Worm (Caenorhabditis elegans) whole organism, young adult: ENCODE results near the gene C26B9.1.

Experiments used
- T26A5.8 ChIP-seq: sonication (generic microtip); optimal IDR thresholded peaks from 2 replicates; lab custom pipeline; 2016; ENCODE audit warnings: missing genetic modification characterization, missing compliant biosample characterization
- aptf-3 ChIP-seq: fragments of 200-800 bp; sonication (Bioruptor generic); IDR thresholded peaks from 2 replicates; pipeline ENCODE4 v1.3.6; 2022; ENCODE audit warnings: missing genetic modification characterization, missing compliant biosample characterization
- zim-3 ChIP-seq: sonication (generic microtip); optimal IDR thresholded peaks from 2 replicates; lab custom pipeline; 2017; ENCODE audit warnings: mild to moderate bottlenecking, missing genetic modification characterization, moderate library complexity, missing compliant biosample characterization

- no peak for TF ChIP-seq aptf-3 (GFP tag; lab: Robert Waterston, UW)
- TF ChIP-seq zim-3 (tag; lab: Kevin White, UChicago): no peak
- no peak for TF ChIP-seq T26A5.8
Observed at ce11 chrX:5377307-5377706, 32.9 kb downstream of the C26B9.1 start, which contains the start of gene sek-5.
